Worm (Caenorhabditis elegans): Measurements from ENCODE around the gene K02E11.3.

- TF ChIP-seq lin-39 (tag; optimal IDR thresholded peaks at IDR 0.05) (no peak), aly-2 (tag; optimal IDR thresholded peaks at IDR 0.05) (no peak), tbx-2 (tag; optimal IDR thresholded peaks at IDR 0.05) (no peak), fkh-4 (tag; optimal IDR thresholded peaks at IDR 0.05; ENCODE audit: borderline replicate concordance) (no peak), lin-13 (GFP tag; optimal IDR thresholded peaks at IDR 0.05) (no peak), efl-1 (optimal IDR thresholded peaks at IDR 0.05) (no peak), efl-1 (GFP tag; optimal IDR thresholded peaks at IDR 0.05 in 1 of 2) (no peak), ceh-82 (tag; optimal IDR thresholded peaks at IDR 0.05) (no peak), xbp-1 (tag; optimal IDR thresholded peaks at IDR 0.05) (no peak), aha-1 (tag; optimal IDR thresholded peaks at IDR 0.05) (no peak), nhr-28 (tag; optimal IDR thresholded peaks at IDR 0.05) (no peak), mep-1 (tag; optimal IDR thresholded peaks at IDR 0.05) (no peak), ceh-88 (GFP tag; IDR thresholded peaks at IDR 0.05) (no peak), egl-27 (tag; optimal IDR thresholded peaks at IDR 0.05) (no peak), elt-3 (tag; optimal IDR thresholded peaks at IDR 0.05) (no peak)
Observed at ce11 chrV:14230788-14231583, 15.7 kb downstream of the K02E11.3 start.
